Fruit fly (Drosophila melanogaster) whole organism, embryonic: ENCODE results near the gene CG12321.
A peak's percentile ranks its signal among the peaks of the same experiment; 100 is the strongest.

Experiments used
- B-H1 ChIP-seq: fragments of 200-800 bp; sonication (Bioruptor generic); IDR thresholded peaks from 3 replicates; pipeline ENCODE4 v1.3.6; 2022; ENCODE audit warnings: missing biosample characterization, missing genetic modification characterization
- Bgb ChIP-seq: fragments of 200-800 bp; sonication (Bioruptor generic); IDR thresholded peaks from 2 replicates; pipeline ENCODE4 v1.3.6; 2022; ENCODE audit warnings: missing biosample characterization, missing genetic modification characterization; ENCODE audit not compliant: partially characterized antibody
- CG11560 ChIP-seq: fragments of 200-800 bp; sonication (Bioruptor generic); IDR thresholded peaks from 3 replicates; pipeline ENCODE4 v1.3.6; 2022; ENCODE audit warnings: missing biosample characterization, missing genetic modification characterization
- CG12236 ChIP-seq: fragments of 200-800 bp; sonication (Bioruptor generic); optimal IDR thresholded peaks from 2 replicates; lab custom pipeline; 2016; ENCODE audit warnings: missing biosample characterization, missing genetic modification characterization
- CG13287 ChIP-seq: fragments of 200-800 bp; sonication (Bioruptor generic); IDR thresholded peaks from 2 replicates; pipeline ENCODE4 v1.3.6; 2022; ENCODE audit warnings: missing biosample characterization, missing genetic modification characterization; ENCODE audit not compliant: partially characterized antibody
- CG13424 ChIP-seq: fragments of 200-800 bp; sonication (Bioruptor generic); optimal IDR thresholded peaks from 2 replicates; lab custom pipeline; 2019; ENCODE audit warnings: missing biosample characterization, mild to moderate bottlenecking, missing genetic modification characterization, moderate library complexity
- CG14050 ChIP-seq: fragments of 200-800 bp; sonication (Bioruptor generic); IDR thresholded peaks from 3 replicates; pipeline ENCODE4 v1.3.6; 2022; ENCODE audit warnings: missing biosample characterization, missing genetic modification characterization
- CG14441 ChIP-seq: fragments of 200-800 bp; sonication (Bioruptor generic); IDR thresholded peaks from 2 replicates; pipeline ENCODE4 v1.3.6; 2022; ENCODE audit warnings: missing biosample characterization, missing genetic modification characterization
- CG17568 ChIP-seq: fragments of 200-800 bp; sonication (Bioruptor generic); optimal IDR thresholded peaks from 2 replicates; lab custom pipeline; 2018; ENCODE audit warnings: missing biosample characterization, mild to moderate bottlenecking, missing genetic modification characterization, moderate library complexity
- CG2116 ChIP-seq: fragments of 200-800 bp; sonication (Bioruptor generic); optimal IDR thresholded peaks from 3 replicates; lab custom pipeline; 2018; ENCODE audit warnings: missing biosample characterization, mild to moderate bottlenecking, missing genetic modification characterization
- CG2199 ChIP-seq: fragments of 200-800 bp; sonication (Bioruptor generic); IDR thresholded peaks from 3 replicates; pipeline ENCODE4 v1.3.6; 2022; ENCODE audit warnings: missing biosample characterization, missing genetic modification characterization
- CG2202 ChIP-seq: fragments of 200-800 bp; sonication (Bioruptor generic); optimal IDR thresholded peaks from 2 replicates; lab custom pipeline; 2018; ENCODE audit warnings: missing biosample characterization, mild to moderate bottlenecking, missing genetic modification characterization
- CG2678 ChIP-seq: fragments of 200-800 bp; sonication (Bioruptor generic); optimal IDR thresholded peaks from 3 replicates; lab custom pipeline; 2019; ENCODE audit warnings: missing biosample characterization, mild to moderate bottlenecking, missing genetic modification characterization, moderate library complexity
- CG32532 ChIP-seq: fragments of 200-800 bp; sonication (Bioruptor generic); IDR thresholded peaks from 2 replicates; pipeline ENCODE4 v1.3.6; 2022; ENCODE audit warnings: missing biosample characterization, missing genetic modification characterization
- CG34224 ChIP-seq: fragments of 200-800 bp; sonication (Bioruptor generic); IDR thresholded peaks from 3 replicates; pipeline ENCODE4 v1.3.6; 2022; ENCODE audit warnings: missing biosample characterization, missing genetic modification characterization; ENCODE audit not compliant: partially characterized antibody
- CG3726 ChIP-seq: fragments of 200-800 bp; sonication (Bioruptor generic); IDR thresholded peaks from 3 replicates; pipeline ENCODE4, ENCODE4 v1.3.6; 2022; ENCODE audit warnings: missing biosample characterization, missing genetic modification characterization
- CG4282 ChIP-seq: fragments of 200-800 bp; sonication (Bioruptor generic); optimal IDR thresholded peaks from 2 replicates; lab custom pipeline; 2016; ENCODE audit warnings: missing biosample characterization, missing genetic modification characterization
- CG43689 ChIP-seq: fragments of 200-800 bp; sonication (Bioruptor generic); IDR thresholded peaks from 2 replicates; pipeline ENCODE4 v1.3.6; 2022; ENCODE audit warnings: missing biosample characterization, missing genetic modification characterization
- CG4707 ChIP-seq: fragments of 200-800 bp; sonication (Bioruptor generic); optimal IDR thresholded peaks from 2 replicates; lab custom pipeline; 2018; ENCODE audit warnings: missing biosample characterization, mild to moderate bottlenecking, missing genetic modification characterization, moderate library complexity
- CG5180 ChIP-seq: fragments of 200-800 bp; sonication (Bioruptor generic); optimal IDR thresholded peaks from 3 replicates; lab custom pipeline; 2017; ENCODE audit warnings: missing biosample characterization, missing genetic modification characterization, mild to moderate bottlenecking, moderate library complexity, missing genetic modification reagents
- CG6254 ChIP-seq: fragments of 200-800 bp; sonication (Bioruptor generic); optimal IDR thresholded peaks from 3 replicates; lab custom pipeline; 2017; ENCODE audit warnings: mild to moderate bottlenecking, missing biosample characterization, missing genetic modification reagents, missing genetic modification characterization
- CG8478 ChIP-seq: fragments of >200 bp; optimal IDR thresholded peaks from 2 replicates; lab custom pipeline; 2018
- H15 ChIP-seq: fragments of 200-800 bp; sonication (Bioruptor generic); IDR thresholded peaks from 3 replicates; pipeline ENCODE4 v1.3.6; 2022; ENCODE audit warnings: missing biosample characterization, missing genetic modification characterization
- HHEX ChIP-seq: fragments of 200-800 bp; sonication (Bioruptor generic); optimal IDR thresholded peaks from 3 replicates; lab custom pipeline; 2017; ENCODE audit warnings: missing biosample characterization, mild to moderate bottlenecking, missing genetic modification characterization, missing genetic modification reagents
- HLHmδ ChIP-seq: fragments of 200-800 bp; sonication (Bioruptor generic); optimal IDR thresholded peaks from 2 replicates; lab custom pipeline; 2018; ENCODE audit warnings: missing biosample characterization, mild to moderate bottlenecking, missing genetic modification characterization, moderate library complexity
- HmgZ ChIP-seq: fragments of 200-800 bp; sonication (Bioruptor generic); optimal IDR thresholded peaks from 2 replicates; lab custom pipeline; 2018; ENCODE audit warnings: missing biosample characterization, mild to moderate bottlenecking, missing genetic modification characterization
- Lpt ChIP-seq: fragments of >200 bp; optimal IDR thresholded peaks from 2 replicates; lab custom pipeline; 2018; ENCODE audit warnings: missing biosample characterization, missing genetic modification characterization
- Mad ChIP-seq: fragments of 200-800 bp; sonication (Bioruptor generic); optimal IDR thresholded peaks from 2 replicates; lab custom pipeline; 2016; ENCODE audit warnings: missing biosample characterization, missing genetic modification characterization
- Max ChIP-seq: fragments of 200-800 bp; sonication (Bioruptor generic); optimal IDR thresholded peaks from 2 replicates; lab custom pipeline; 2016; ENCODE audit warnings: missing biosample characterization, mild to moderate bottlenecking, missing genetic modification characterization
- ab ChIP-seq: fragments of 200-800 bp; sonication (Bioruptor generic); optimal IDR thresholded peaks from 2 replicates; lab custom pipeline; 2016; ENCODE audit warnings: missing biosample characterization, missing genetic modification characterization
- bcd ChIP-seq: fragments of 200-800 bp; sonication (Bioruptor generic); optimal IDR thresholded peaks from 2 replicates; lab custom pipeline; 2017; ENCODE audit warnings: missing biosample characterization, mild to moderate bottlenecking, missing genetic modification characterization
- crc ChIP-seq: fragments of 200-800 bp; sonication (Bioruptor generic); optimal IDR thresholded peaks from 2 replicates; lab custom pipeline; 2016; ENCODE audit warnings: missing biosample characterization, missing genetic modification characterization
- crol ChIP-seq: fragments of 200-800 bp; sonication (Bioruptor generic); IDR thresholded peaks from 2 replicates; pipeline ENCODE4 v1.3.6; 2022; ENCODE audit warnings: missing biosample characterization, missing genetic modification characterization
- gfzf ChIP-seq: fragments of 200-800 bp; sonication (Bioruptor generic); optimal IDR thresholded peaks from 2 replicates; lab custom pipeline; 2016; ENCODE audit warnings: missing biosample characterization, mild to moderate bottlenecking, missing genetic modification characterization, moderate library complexity
- gsb-n ChIP-seq: fragments of 200-800 bp; sonication (Bioruptor generic); optimal IDR thresholded peaks from 3 replicates; lab custom pipeline; 2018; ENCODE audit warnings: missing biosample characterization, mild to moderate bottlenecking, missing genetic modification characterization
- hkb ChIP-seq, 2 experiments: fragments of 200-800 bp in 1 of 2; fragments of >200 bp in 1 of 2; sonication (Bioruptor generic) in 1 of 2; IDR thresholded peaks in 1 of 2; optimal IDR thresholded peaks in 1 of 2; 2 replicates each; pipeline versions ENCODE4 v1.3.6 to Lab custom; 2017 to 2022; ENCODE audit warnings: missing biosample characterization in 1 of 2, missing genetic modification characterization in 1 of 2
- inv ChIP-seq: fragments of 200-800 bp; sonication (Bioruptor generic); IDR thresholded peaks from 2 replicates; pipeline ENCODE4 v1.3.6; 2022; ENCODE audit warnings: missing biosample characterization, missing genetic modification characterization; ENCODE audit not compliant: partially characterized antibody
- nau ChIP-seq: fragments of 200-800 bp; sonication (Bioruptor generic); optimal IDR thresholded peaks from 3 replicates; lab custom pipeline; 2017; ENCODE audit warnings: missing biosample characterization, mild to moderate bottlenecking, missing genetic modification characterization, missing genetic modification reagents
- pum ChIP-seq: fragments of 200-800 bp; sonication (Bioruptor generic); optimal IDR thresholded peaks from 2 replicates; lab custom pipeline; 2016; ENCODE audit warnings: missing biosample characterization, missing genetic modification characterization
- pzg ChIP-seq: fragments of 200-800 bp; sonication (Bioruptor generic); optimal IDR thresholded peaks from 3 replicates; lab custom pipeline; 2018; ENCODE audit warnings: missing biosample characterization, mild to moderate bottlenecking, missing genetic modification characterization, moderate library complexity
- sima ChIP-seq: fragments of 200-800 bp; sonication (Bioruptor generic); optimal IDR thresholded peaks from 2 replicates; lab custom pipeline; 2016; ENCODE audit warnings: missing biosample characterization, missing genetic modification characterization
- slp2 ChIP-seq: fragments of 200-800 bp; sonication (Bioruptor generic); optimal IDR thresholded peaks from 2 replicates; lab custom pipeline; 2016; ENCODE audit warnings: missing biosample characterization, missing genetic modification characterization
- stc ChIP-seq: fragments of 200-800 bp; sonication (Bioruptor generic); IDR thresholded peaks from 2 replicates; pipeline ENCODE4 v1.3.6; 2022; ENCODE audit warnings: missing biosample characterization, missing genetic modification characterization
- tap ChIP-seq: fragments of 200-800 bp; optimal IDR thresholded peaks from 3 replicates; lab custom pipeline; 2019; ENCODE audit warnings: missing biosample characterization, mild to moderate bottlenecking, missing genetic modification characterization, moderate library complexity
- trem ChIP-seq: fragments of 200-800 bp; optimal IDR thresholded peaks from 3 replicates; lab custom pipeline; 2019; ENCODE audit warnings: missing biosample characterization, mild to moderate bottlenecking, missing genetic modification characterization, moderate library complexity
- unpg ChIP-seq: fragments of 200-800 bp; sonication (Bioruptor generic); optimal IDR thresholded peaks from 3 replicates; lab custom pipeline; 2018; ENCODE audit warnings: missing biosample characterization, mild to moderate bottlenecking, missing genetic modification characterization, moderate library complexity
- usp ChIP-seq: fragments of >200 bp; optimal IDR thresholded peaks from 2 replicates; lab custom pipeline; 2017; ENCODE audit warnings: missing biosample characterization, missing genetic modification characterization
- zen ChIP-seq: fragments of 200-800 bp; sonication (Bioruptor generic); optimal IDR thresholded peaks from 3 replicates; lab custom pipeline; 2018; ENCODE audit warnings: missing biosample characterization, mild to moderate bottlenecking, missing genetic modification characterization, moderate library complexity

CG12321 gene

dm6 chr3R:18171983-18172967, 16.2 kb downstream of the CG12321 start (continued):
- TF ChIP-seq CG17568 (no peak), bcd (peak; percentile 93), B-H1 (peak; percentile 83), gfzf (GFP tag; lab: Kevin White, UChicago) (no peak), sima (peak; percentile 58), CG2116 (GFP tag; lab: Kevin White, UChicago) (peak; percentile 75), Max (GFP tag; lab: Kevin White, UChicago) (peak; percentile 93), CG4282 (GFP tag; lab: Kevin White, UChicago) (peak; percentile 50), CG4707 (GFP tag; lab: Kevin White, UChicago) (peak; percentile 85), Lpt (no peak), Bgb (GFP tag; lab: Robert Waterston, UW) (no peak), CG12236 (GFP tag; lab: Kevin White, UChicago) (peak; percentile 93), HLHmδ (GFP tag; lab: Kevin White, UChicago) (no peak), CG13287 (GFP tag; lab: Robert Waterston, UW) (no peak), CG5180 (GFP tag; lab: Kevin White, UChicago) (peak; percentile 84), CG11560 (peak; percentile 71; the same call in 2 of the 3 replicates), CG14441 (GFP tag; lab: Robert Waterston, UW) (peak; percentile 87), CG2202 (tag; lab: Kevin White, UChicago) (peak; percentile 84), pzg (GFP tag; lab: Kevin White, UChicago) (peak; percentile 3), CG3726 (GFP tag; lab: Robert Waterston, UW) (peak; percentile 72), hkb (optimal IDR thresholded peaks at IDR 0.05; lab: Kevin White, UChicago) (no peak), hkb (GFP tag; IDR thresholded peaks at IDR 0.05; lab: Robert Waterston, UW) (peak; percentile 90), CG8478 (lab: Kevin White, UChicago) (no peak), CG13424 (peak; percentile 98), CG2199 (GFP tag; lab: Robert Waterston, UW) (peak; percentile 65; the same call in 1 of the 3 replicates), ab (GFP tag; lab: Kevin White, UChicago) (peak; percentile 80), crc (GFP tag; lab: Kevin White, UChicago) (peak; percentile 88), CG32532 (GFP tag; lab: Robert Waterston, UW) (peak; percentile 90), CG2678 (tag; lab: Kevin White, UChicago) (peak; percentile 97), CG43689 (GFP tag; lab: Robert Waterston, UW) (peak; percentile 45; the same call in 1 of the 2 replicates), inv (GFP tag; lab: Robert Waterston, UW) (no peak), Mad (GFP tag; lab: Kevin White, UChicago) (peak; percentile 89), tap (tag; lab: Kevin White, UChicago) (peak; percentile 86), crol (GFP tag; lab: Robert Waterston, UW) (peak; percentile 66), pum (peak; percentile 91), gsb-n (tag; lab: Kevin White, UChicago) (peak; percentile 91), H15 (GFP tag; lab: Robert Waterston, UW) (peak; percentile 75), nau (GFP tag; lab: Kevin White, UChicago) (no peak), zen (tag; lab: Kevin White, UChicago) (peak; percentile 94), CG34224 (GFP tag; lab: Robert Waterston, UW) (no peak), slp2 (peak; percentile 90), CG6254 (GFP tag; lab: Kevin White, UChicago) (peak; percentile 91), HmgZ (tag; lab: Kevin White, UChicago) (peak; percentile 92), CG14050 (GFP tag; lab: Robert Waterston, UW) (peak; percentile 81), HHEX (GFP tag; lab: Kevin White, UChicago) (peak; percentile 92), unpg (peak; percentile 93), stc (GFP tag; lab: Robert Waterston, UW) (peak; percentile 93), trem (tag; lab: Kevin White, UChicago) (peak; percentile 86), usp (GFP tag; lab: Kevin White, UChicago) (no peak)
